Worm (Caenorhabditis elegans): ENCODE measurements around the gene F40G12.4.
"Not testable (repeated sequence)": the region's sequence is repeated elsewhere in the genome, so short reads cannot be mapped to it uniquely, and the experiment has no call there.

The F40G12.4 gene

ce11 chrV:14293667-14294194, 25.2 kb upstream of the F40G12.4 start, which contains the start of gene F14D7.2:
Gene F14D7.2, minus strand, starts transcription at chrV:14293717.
- no peak for TF ChIP-seq him-1 (tag; optimal IDR thresholded peaks at IDR 0.05)

- TF ChIP-seq W03F9.2 (tag; optimal IDR thresholded peaks at IDR 0.05) (no peak), him-1 (tag; optimal IDR thresholded peaks at IDR 0.05) (no peak), dao-5 (tag; optimal IDR thresholded peaks at IDR 0.05) (no peak)
Observed at ce11 chrV:14290636-14291035, 22.1 kb upstream of the F40G12.4 start, which contains the start of gene F14D7.18. Gene F14D7.18, minus strand, starts transcription at chrV:14290736.

- TF ChIP-seq him-1 (tag; optimal IDR thresholded peaks at IDR 0.05) (no peak), dao-5 (tag; optimal IDR thresholded peaks at IDR 0.05) (no peak), W03F9.2 (tag; optimal IDR thresholded peaks at IDR 0.05) (no peak)
Observed at ce11 chrV:14289363-14289762, 20.8 kb upstream of the F40G12.4 start, which contains the start of gene F14D7.1. Gene F14D7.1, minus strand, starts transcription at chrV:14289463.

- TF ChIP-seq dao-5 (tag; optimal IDR thresholded peaks at IDR 0.05) (no peak), W03F9.2 (tag; optimal IDR thresholded peaks at IDR 0.05) (no peak), him-1 (tag; optimal IDR thresholded peaks at IDR 0.05) (no peak)
Observed at ce11 chrV:14285803-14286202, 17.3 kb upstream of the F40G12.4 start, which contains the start of gene F40G12.11. Gene F40G12.11, plus strand, starts transcription at chrV:14286171.

ce11 chrV:14283241-14283640, 14.7 kb upstream of the F40G12.4 start, which contains the start of gene F40G12.10:
Gene F40G12.10, plus strand, starts transcription at chrV:14283541.
- no peak for TF ChIP-seq dao-5 (tag; optimal IDR thresholded peaks at IDR 0.05)
- no peak for TF ChIP-seq him-1 (tag; optimal IDR thresholded peaks at IDR 0.05)
- TF ChIP-seq W03F9.2 (tag; optimal IDR thresholded peaks at IDR 0.05): no peak

ce11 chrV:14282222-14282709, 13.8 kb upstream of the F40G12.4 start, which contains the start of the genes srt-74 and F40G12.9:
Gene srt-74, minus strand, starts transcription at chrV:14282322.
Gene F40G12.9, plus strand, starts transcription at chrV:14282659.
- TF ChIP-seq him-1 (tag; optimal IDR thresholded peaks at IDR 0.05) (no peak), dao-5 (tag; optimal IDR thresholded peaks at IDR 0.05) (no peak), W03F9.2 (tag; optimal IDR thresholded peaks at IDR 0.05) (no peak)

- TF ChIP-seq him-1 (tag; optimal IDR thresholded peaks at IDR 0.05) (no peak), dao-5 (tag; optimal IDR thresholded peaks at IDR 0.05) (no peak), W03F9.2 (tag; optimal IDR thresholded peaks at IDR 0.05) (no peak)
Observed at ce11 chrV:14279777-14280176, 11.3 kb upstream of the F40G12.4 start, which contains the start of gene srt-33. Gene srt-33, minus strand, starts transcription at chrV:14279877.

- not testable (repeated sequence) for TF ChIP-seq dao-5, him-1, W03F9.2 (tag; optimal IDR thresholded peaks at IDR 0.05)
Observed at ce11 chrV:14274268-14274667, 5.8 kb upstream of the F40G12.4 start, which contains the start of gene F40G12.7. Gene F40G12.7, plus strand, starts transcription at chrV:14274568.

- TF ChIP-seq W03F9.2 (tag; optimal IDR thresholded peaks at IDR 0.05) (no peak), him-1 (tag; optimal IDR thresholded peaks at IDR 0.05) (no peak), dao-5 (tag; optimal IDR thresholded peaks at IDR 0.05) (no peak)
Observed at ce11 chrV:14273019-14273418, 4.5 kb upstream of the F40G12.4 start, which contains the start of gene F40G12.6. Gene F40G12.6, minus strand, starts transcription at chrV:14273119.

- TF ChIP-seq dao-5 (tag; optimal IDR thresholded peaks at IDR 0.05): no peak
- TF ChIP-seq W03F9.2 (tag; optimal IDR thresholded peaks at IDR 0.05): no peak
- TF ChIP-seq him-1 (tag; optimal IDR thresholded peaks at IDR 0.05): no peak
Observed at ce11 chrV:14270729-14271128, 2.2 kb upstream of the F40G12.4 start, which contains the start of gene F40G12.5. Gene F40G12.5, minus strand, starts transcription at chrV:14270829.

ce11 chrV:14267326-14267942, 1.1 kb downstream of the F40G12.4 start:
- no peak for TF ChIP-seq him-1 (tag; optimal IDR thresholded peaks at IDR 0.05)
- TF ChIP-seq dao-5 (tag; optimal IDR thresholded peaks at IDR 0.05): no peak
- TF ChIP-seq W03F9.2 (tag; optimal IDR thresholded peaks at IDR 0.05): no peak

- TF ChIP-seq him-1 (tag; optimal IDR thresholded peaks at IDR 0.05): no peak
- TF ChIP-seq W03F9.2 (tag; optimal IDR thresholded peaks at IDR 0.05): no peak
- TF ChIP-seq dao-5 (tag; optimal IDR thresholded peaks at IDR 0.05): no peak
Observed at ce11 chrV:14260831-14261230, 7.7 kb downstream of the F40G12.4 start, which contains the start of gene F40G12.2. Gene F40G12.2, minus strand, starts transcription at chrV:14260931.

ce11 chrV:14256813-14257212, 11.7 kb downstream of the F40G12.4 start, which contains the start of gene sre-8:
Gene sre-8, plus strand, starts transcription at chrV:14257113.
- no peak for TF ChIP-seq W03F9.2 (tag; optimal IDR thresholded peaks at IDR 0.05)
- TF ChIP-seq dao-5 (tag; optimal IDR thresholded peaks at IDR 0.05): no peak
- TF ChIP-seq him-1 (tag; optimal IDR thresholded peaks at IDR 0.05): no peak

ce11 chrV:14254221-14254620, 14.3 kb downstream of the F40G12.4 start, which contains the start of gene K02E11.7:
Gene K02E11.7, minus strand, starts transcription at chrV:14254321.
- TF ChIP-seq dao-5 (tag; optimal IDR thresholded peaks at IDR 0.05): no peak
- no peak for TF ChIP-seq him-1 (tag; optimal IDR thresholded peaks at IDR 0.05)
